Worm (Caenorhabditis elegans): ENCODE measurements around the gene K08D8.7.
A peak's percentile ranks its signal among the peaks of the same experiment; 100 is the strongest.

ce11 chrIV:12890445-12890844 lies 6.2 kb upstream of the K08D8.7 start, which contains the start of gene K08D8.6:
- TF ChIP-seq ztf-11 (tag; optimal IDR thresholded peaks at IDR 0.05) = no peak
- TF ChIP-seq dmd-4 (tag; optimal IDR thresholded peaks at IDR 0.05) = no peak
- TF ChIP-seq blmp-1 (tag; optimal IDR thresholded peaks at IDR 0.05; ENCODE audit: insufficient read depth) = no peak
- no peak for TF ChIP-seq nhr-21 (tag; optimal IDR thresholded peaks at IDR 0.05)
- TF ChIP-seq unc-55 (GFP tag; optimal IDR thresholded peaks at IDR 0.05) = no peak
- TF ChIP-seq unc-62 (GFP tag; optimal IDR thresholded peaks at IDR 0.05) = no peak
- no peak for TF ChIP-seq unc-39 (tag; optimal IDR thresholded peaks at IDR 0.05)
- TF ChIP-seq sma-9 (GFP tag; optimal IDR thresholded peaks at IDR 0.05) = peak; percentile 70
- TF ChIP-seq sma-9 (tag; optimal IDR thresholded peaks at IDR 0.05) = no peak
- no peak for TF ChIP-seq nhr-77 (tag; optimal IDR thresholded peaks at IDR 0.05)
- no peak for TF ChIP-seq F13H6.1 (tag; optimal IDR thresholded peaks at IDR 0.05)
- TF ChIP-seq skn-1 (tag; optimal IDR thresholded peaks at IDR 0.05) = no peak
- no peak for TF ChIP-seq peb-1 (tag; optimal IDR thresholded peaks at IDR 0.05)

Measured in whole organism, L2 larva.